Fruit fly (Drosophila melanogaster) whole organism, embryonic: Measurements from ENCODE around the gene dome.

Experiments used
- B-H1 ChIP-seq: fragments of 200-800 bp; sonication (Bioruptor generic); IDR thresholded peaks from 3 replicates; pipeline ENCODE4 v1.3.6; 2022; ENCODE audit warnings: missing biosample characterization, missing genetic modification characterization
- Bgb ChIP-seq: fragments of 200-800 bp; sonication (Bioruptor generic); IDR thresholded peaks from 2 replicates; pipeline ENCODE4 v1.3.6; 2022; ENCODE audit warnings: missing biosample characterization, missing genetic modification characterization; ENCODE audit not compliant: partially characterized antibody
- Blimp-1 ChIP-seq: fragments of 200-800 bp; sonication (Bioruptor generic); optimal IDR thresholded peaks from 3 replicates; lab custom pipeline; 2018; ENCODE audit warnings: missing biosample characterization, missing genetic modification characterization, mild to moderate bottlenecking, moderate library complexity, missing genetic modification reagents
- CG10209 ChIP-seq: fragments of 200-800 bp; sonication (Bioruptor generic); optimal IDR thresholded peaks from 3 replicates; lab custom pipeline; 2017; ENCODE audit warnings: missing biosample characterization, mild to moderate bottlenecking, missing genetic modification characterization, missing genetic modification reagents
- CG10431 ChIP-seq: fragments of 200-800 bp; sonication (Bioruptor generic); optimal IDR thresholded peaks from 3 replicates; lab custom pipeline; 2018; ENCODE audit warnings: missing biosample characterization, mild to moderate bottlenecking, missing genetic modification characterization
- CG10462 ChIP-seq: fragments of 200-800 bp; sonication (Bioruptor generic); optimal IDR thresholded peaks from 2 replicates; lab custom pipeline; 2016; ENCODE audit warnings: missing biosample characterization, missing genetic modification characterization
- CG10979 ChIP-seq: fragments of 200-800 bp; sonication (Bioruptor generic); optimal IDR thresholded peaks from 2 replicates; lab custom pipeline; 2018; ENCODE audit warnings: missing biosample characterization, mild to moderate bottlenecking, missing genetic modification characterization, moderate library complexity
- CG11247 ChIP-seq: fragments of 200-800 bp; sonication (Bioruptor generic); IDR thresholded peaks from 2 replicates; pipeline ENCODE4 v1.3.6; 2022; ENCODE audit warnings: missing biosample characterization, missing genetic modification characterization
- CG11456 ChIP-seq: fragments of 200-800 bp; sonication (Bioruptor generic); IDR thresholded peaks from 3 replicates; pipeline ENCODE4 v1.3.6; 2022; ENCODE audit warnings: missing biosample characterization, missing genetic modification characterization
- CG14965 ChIP-seq: fragments of 200-800 bp; sonication (Bioruptor generic); optimal IDR thresholded peaks from 2 replicates; lab custom pipeline; 2016; ENCODE audit warnings: missing biosample characterization, missing genetic modification characterization, borderline replicate concordance
- CG1602 ChIP-seq: fragments of 200-800 bp; sonication (Bioruptor generic); optimal IDR thresholded peaks from 3 replicates; lab custom pipeline; 2016; ENCODE audit warnings: missing biosample characterization, missing genetic modification characterization
- CG17186 ChIP-seq: fragments of 200-800 bp; sonication (Bioruptor generic); optimal IDR thresholded peaks from 3 replicates; lab custom pipeline; 2017; ENCODE audit warnings: missing biosample characterization, missing genetic modification reagents, missing genetic modification characterization
- CG30403 ChIP-seq: fragments of 200-800 bp; sonication (Bioruptor generic); optimal IDR thresholded peaks from 3 replicates; lab custom pipeline; 2016; ENCODE audit warnings: missing biosample characterization, missing genetic modification characterization
- CG32772 ChIP-seq: fragments of 200-800 bp; sonication (Bioruptor generic); IDR thresholded peaks from 2 replicates; pipeline ENCODE4 v1.3.6; 2022; ENCODE audit warnings: missing biosample characterization, missing genetic modification characterization
- CG34224 ChIP-seq: fragments of 200-800 bp; sonication (Bioruptor generic); IDR thresholded peaks from 3 replicates; pipeline ENCODE4 v1.3.6; 2022; ENCODE audit warnings: missing biosample characterization, missing genetic modification characterization; ENCODE audit not compliant: partially characterized antibody
- CG3726 ChIP-seq: fragments of 200-800 bp; sonication (Bioruptor generic); IDR thresholded peaks from 3 replicates; pipeline ENCODE4, ENCODE4 v1.3.6; 2022; ENCODE audit warnings: missing biosample characterization, missing genetic modification characterization
- CG7786 ChIP-seq: fragments of 200-800 bp; sonication (Bioruptor generic); optimal IDR thresholded peaks from 2 replicates; lab custom pipeline; 2016; ENCODE audit warnings: missing biosample characterization, missing genetic modification characterization
- CG9727 ChIP-seq: fragments of 200-800 bp; sonication (Bioruptor generic); optimal IDR thresholded peaks from 3 replicates; lab custom pipeline; 2017; ENCODE audit warnings: missing biosample characterization, mild to moderate bottlenecking, missing genetic modification characterization
- CHES-1-like ChIP-seq: fragments of 200-800 bp; sonication (Bioruptor generic); optimal IDR thresholded peaks from 2 replicates; lab custom pipeline; 2016; ENCODE audit warnings: missing biosample characterization, missing genetic modification characterization
- Dll ChIP-seq: fragments of 200-800 bp; sonication (Bioruptor generic); IDR thresholded peaks from 4 replicates; pipeline ENCODE4 v1.3.6; 2022; ENCODE audit warnings: missing biosample characterization, missing genetic modification characterization; ENCODE audit not compliant: partially characterized antibody
- Fer2 ChIP-seq: fragments of 200-800 bp; sonication (Bioruptor generic); optimal IDR thresholded peaks from 2 replicates; lab custom pipeline; 2018; ENCODE audit warnings: missing biosample characterization, mild to moderate bottlenecking, missing genetic modification characterization, moderate library complexity
- Fer3 ChIP-seq: fragments of 200-800 bp; sonication (Bioruptor generic); optimal IDR thresholded peaks from 2 replicates; lab custom pipeline; 2018; ENCODE audit warnings: missing biosample characterization, mild to moderate bottlenecking, missing genetic modification characterization, moderate library complexity
- GATAe ChIP-seq: fragments of 200-800 bp; sonication (Bioruptor generic); conservative IDR thresholded peaks from 2 replicates; pipeline ENCODE4 v1.3.6; 2022; ENCODE audit warnings: missing biosample characterization, missing genetic modification characterization
- HLH4C ChIP-seq: fragments of 200-800 bp; sonication (Bioruptor generic); IDR thresholded peaks from 3 replicates; pipeline ENCODE4 v1.3.6; 2022; ENCODE audit warnings: missing biosample characterization, missing genetic modification characterization; ENCODE audit not compliant: partially characterized antibody
- HLH54F ChIP-seq: fragments of 200-800 bp; sonication (Bioruptor generic); optimal IDR thresholded peaks from 3 replicates; lab custom pipeline; 2016; ENCODE audit warnings: missing biosample characterization, missing genetic modification characterization
- Hey ChIP-seq: fragments of 200-800 bp; sonication (Bioruptor generic); optimal IDR thresholded peaks from 3 replicates; lab custom pipeline; 2018; ENCODE audit warnings: missing biosample characterization, mild to moderate bottlenecking, missing genetic modification characterization
- Hsf ChIP-seq: fragments of 200-800 bp; sonication (Bioruptor generic); optimal IDR thresholded peaks from 3 replicates; lab custom pipeline; 2016; ENCODE audit warnings: missing biosample characterization, missing genetic modification characterization
- Med ChIP-seq: fragments of 200-800 bp; sonication (Bioruptor generic); peaks from one replicate; lab custom pipeline; 2016; ENCODE audit warnings: missing biosample characterization, missing genetic modification characterization, mild to moderate bottlenecking, inconsistent platforms, moderate library complexity
- Mrtf ChIP-seq: fragments of 200-800 bp; sonication (Bioruptor generic); IDR thresholded peaks from 3 replicates; pipeline ENCODE4 v1.3.6; 2022; ENCODE audit warnings: missing biosample characterization, missing genetic modification characterization
- NK7.1 ChIP-seq: fragments of 200-800 bp; sonication (Bioruptor generic); optimal IDR thresholded peaks from 3 replicates; lab custom pipeline; 2016; ENCODE audit warnings: missing biosample characterization, missing genetic modification characterization
- Sox100B ChIP-seq: fragments of 200-800 bp; sonication (Bioruptor generic); optimal IDR thresholded peaks from 3 replicates; lab custom pipeline; 2018; ENCODE audit warnings: missing biosample characterization, mild to moderate bottlenecking, missing genetic modification characterization
- ab ChIP-seq: fragments of 200-800 bp; sonication (Bioruptor generic); optimal IDR thresholded peaks from 2 replicates; lab custom pipeline; 2016; ENCODE audit warnings: missing biosample characterization, missing genetic modification characterization
- ash1 ChIP-seq: fragments of 200-800 bp; sonication (Bioruptor generic); optimal IDR thresholded peaks from 2 replicates; lab custom pipeline; 2018; ENCODE audit warnings: missing biosample characterization, mild to moderate bottlenecking, missing genetic modification characterization
- cad ChIP-seq: fragments of >200 bp; optimal IDR thresholded peaks from 2 replicates; lab custom pipeline; 2017; ENCODE audit warnings: missing biosample characterization, missing genetic modification characterization
- chinmo ChIP-seq: fragments of 200-800 bp; sonication (Bioruptor generic); IDR thresholded peaks from 4 replicates; pipeline ENCODE4 v1.3.6; 2022; ENCODE audit warnings: missing biosample characterization, missing genetic modification characterization; ENCODE audit not compliant: partially characterized antibody
- ci ChIP-seq: fragments of 200-800 bp; sonication (Bioruptor generic); IDR thresholded peaks from 3 replicates; pipeline ENCODE4 v1.3.6; 2022; ENCODE audit warnings: missing biosample characterization, missing genetic modification characterization
- dmrt11E ChIP-seq: fragments of 200-800 bp; sonication (Bioruptor generic); optimal IDR thresholded peaks from 3 replicates; lab custom pipeline; 2018; ENCODE audit warnings: missing biosample characterization, mild to moderate bottlenecking, missing genetic modification characterization, moderate library complexity
- emc ChIP-seq: fragments of 200-800 bp; sonication (Bioruptor generic); optimal IDR thresholded peaks from 2 replicates; lab custom pipeline; 2016; ENCODE audit warnings: missing biosample characterization, missing genetic modification characterization
- fu2 ChIP-seq: fragments of 200-800 bp; sonication (Bioruptor generic); optimal IDR thresholded peaks from 2 replicates; lab custom pipeline; 2016; ENCODE audit warnings: missing biosample characterization, missing genetic modification characterization
- kni ChIP-seq: fragments of 200-800 bp; sonication (Bioruptor generic); optimal IDR thresholded peaks from 3 replicates; lab custom pipeline; 2017; ENCODE audit warnings: mild to moderate bottlenecking, missing biosample characterization, missing genetic modification reagents, missing genetic modification characterization
- lbe ChIP-seq: fragments of 200-800 bp; sonication (Bioruptor generic); optimal IDR thresholded peaks from 2 replicates; lab custom pipeline; 2016; ENCODE audit warnings: missing biosample characterization, mild to moderate bottlenecking, missing genetic modification characterization
- otp ChIP-seq: fragments of 200-800 bp; sonication (Bioruptor generic); IDR thresholded peaks from 3 replicates; pipeline ENCODE4, ENCODE4 v1.3.6; 2022; ENCODE audit warnings: missing biosample characterization, missing genetic modification characterization
- pnt ChIP-seq: fragments of 200-800 bp; sonication (Bioruptor generic); optimal IDR thresholded peaks from 3 replicates; lab custom pipeline; 2016; ENCODE audit warnings: missing biosample characterization, missing genetic modification characterization
- sd ChIP-seq: fragments of 200-800 bp; sonication (Bioruptor generic); optimal IDR thresholded peaks from 3 replicates; lab custom pipeline; 2018; ENCODE audit warnings: missing biosample characterization, mild to moderate bottlenecking, missing genetic modification characterization, moderate library complexity
- sens ChIP-seq: fragments of 200-800 bp; sonication (Bioruptor generic); peaks from one replicate; lab custom pipeline; 2016; ENCODE audit warnings: missing biosample characterization, missing genetic modification characterization
- sens-2 ChIP-seq: fragments of 200-800 bp; sonication (Bioruptor generic); IDR thresholded peaks from 2 replicates; pipeline ENCODE4 v1.3.6; 2022; ENCODE audit warnings: missing biosample characterization, missing genetic modification characterization
- stc ChIP-seq: fragments of 200-800 bp; sonication (Bioruptor generic); IDR thresholded peaks from 2 replicates; pipeline ENCODE4 v1.3.6; 2022; ENCODE audit warnings: missing biosample characterization, missing genetic modification characterization
- sug ChIP-seq: fragments of 200-800 bp; optimal IDR thresholded peaks from 2 replicates; lab custom pipeline; 2019; ENCODE audit warnings: missing biosample characterization, mild to moderate bottlenecking, missing genetic modification characterization, moderate library complexity
- tup ChIP-seq: fragments of 200-800 bp; sonication (Bioruptor generic); optimal IDR thresholded peaks from 2 replicates; lab custom pipeline; 2016; ENCODE audit warnings: missing biosample characterization, mild to moderate bottlenecking, missing genetic modification characterization, moderate library complexity
- twi ChIP-seq: fragments of 200-800 bp; optimal IDR thresholded peaks from 2 replicates; lab custom pipeline; 2019; ENCODE audit warnings: missing biosample characterization, mild to moderate bottlenecking, missing genetic modification characterization, moderate library complexity
- usp ChIP-seq: fragments of >200 bp; optimal IDR thresholded peaks from 2 replicates; lab custom pipeline; 2017; ENCODE audit warnings: missing biosample characterization, missing genetic modification characterization
- zf30C ChIP-seq: fragments of 200-800 bp; sonication (Bioruptor generic); optimal IDR thresholded peaks from 3 replicates; lab custom pipeline; 2018; ENCODE audit warnings: missing biosample characterization, mild to moderate bottlenecking, missing genetic modification characterization

The dome gene

DNA sequence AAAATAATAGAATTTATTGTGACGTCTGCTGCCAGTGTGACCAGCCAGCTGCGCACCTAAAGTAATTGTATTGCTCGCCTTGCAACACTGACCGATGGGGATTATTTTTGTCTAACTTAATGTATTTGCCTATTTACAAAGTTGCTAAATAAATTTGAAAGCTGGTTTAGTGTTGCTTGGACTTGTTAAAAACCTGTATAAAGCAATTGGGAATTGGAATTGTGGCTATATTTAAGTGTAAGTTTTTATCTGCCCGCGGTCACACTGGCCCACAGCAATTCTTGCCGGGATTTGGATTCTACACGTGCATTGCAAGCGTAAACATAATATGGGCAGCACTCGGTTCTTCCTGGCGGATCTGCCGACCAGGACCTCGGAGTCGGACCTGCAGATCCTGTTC lies 20.8 kb upstream of the dome start, which contains the start of the genes CG14230 and CG14232 (continued):
- TF ChIP-seq Dll (GFP tag; lab: Robert Waterston, UW) (0 out of 4 replicates have a peak, but pooled peaks have one; percentile 42), Hey (tag; lab: Kevin White, UChicago) (no peak), CG30403 (GFP tag; lab: Kevin White, UChicago) (no peak), stc (GFP tag; lab: Robert Waterston, UW) (no peak), sens (GFP tag; lab: Kevin White, UChicago) (peak; percentile 66), CG7786 (GFP tag; lab: Kevin White, UChicago) (no peak), CHES-1-like (GFP tag; lab: Kevin White, UChicago) (peak; percentile 62), CG34224 (GFP tag; lab: Robert Waterston, UW) (peak; percentile 56; the same call in 2 of the 3 replicates), CG10979 (tag; lab: Kevin White, UChicago) (peak; percentile 9), HLH54F (GFP tag; lab: Kevin White, UChicago) (no peak), lbe (GFP tag; lab: Kevin White, UChicago) (no peak), zf30C (GFP tag; lab: Kevin White, UChicago) (no peak), CG11247 (GFP tag; lab: Robert Waterston, UW) (no peak), dmrt11E (tag; lab: Kevin White, UChicago) (no peak), Bgb (no peak), tup (GFP tag; lab: Kevin White, UChicago) (no peak), NK7.1 (GFP tag; lab: Kevin White, UChicago) (no peak), Sox100B (GFP tag; lab: Kevin White, UChicago) (no peak), Mrtf (no peak), CG10462 (GFP tag; lab: Kevin White, UChicago) (no peak), ash1 (GFP tag; lab: Kevin White, UChicago) (no peak), sd (tag; lab: Kevin White, UChicago) (no peak), sens-2 (no peak), CG10431 (no peak), emc (GFP tag; lab: Kevin White, UChicago) (no peak), chinmo (GFP tag; lab: Robert Waterston, UW) (no peak), B-H1 (GFP tag; lab: Robert Waterston, UW) (no peak), sug (tag; lab: Kevin White, UChicago) (peak; percentile 19), kni (GFP tag; lab: Kevin White, UChicago) (no peak), Fer3 (no peak), usp (GFP tag; lab: Kevin White, UChicago) (no peak), fu2 (GFP tag; lab: Kevin White, UChicago) (no peak), GATAe (no peak), CG10209 (GFP tag; lab: Kevin White, UChicago) (no peak), CG1602 (no peak), CG3726 (GFP tag; lab: Robert Waterston, UW) (no peak), pnt (GFP tag; lab: Kevin White, UChicago) (no peak), otp (no peak), ci (GFP tag; lab: Robert Waterston, UW) (no peak), CG9727 (GFP tag; lab: Kevin White, UChicago) (no peak), Fer2 (tag; lab: Kevin White, UChicago) (no peak), ab (no peak), CG11456 (GFP tag; lab: Robert Waterston, UW) (no peak), CG17186 (GFP tag; lab: Kevin White, UChicago) (peak; percentile 42), Med (GFP tag; lab: Kevin White, UChicago) (peak; percentile 86), twi (tag; lab: Kevin White, UChicago) (no peak), Blimp-1 (GFP tag; lab: Kevin White, UChicago) (no peak), CG14965 (GFP tag; lab: Kevin White, UChicago) (no peak), Hsf (no peak), CG32772 (no peak), HLH4C (no peak), cad (GFP tag; lab: Kevin White, UChicago) (no peak)
